Fruit fly (Drosophila melanogaster) whole organism, pupa: ENCODE measurements around the gene Sulf1.

Experiments
- CG12605 ChIP-seq: fragments of 200-800 bp; sonication (Bioruptor generic); IDR thresholded peaks from 2 replicates; pipeline ENCODE4 v1.3.6; 2022; ENCODE audit warnings: missing biosample characterization, missing genetic modification characterization
- CG4496 ChIP-seq: fragments of 200-800 bp; sonication (Bioruptor generic); IDR thresholded peaks from 3 replicates; pipeline ENCODE4 v1.3.6; 2022; ENCODE audit warnings: missing biosample characterization, missing genetic modification characterization
- CG9948 ChIP-seq: fragments of 200-800 bp; sonication (Bioruptor generic); optimal IDR thresholded peaks from 2 replicates; lab custom pipeline; 2018; ENCODE audit warnings: missing biosample characterization, mild to moderate bottlenecking, missing genetic modification characterization, moderate library complexity
- EcR ChIP-seq: fragments of 200-800 bp; sonication (Bioruptor generic); optimal IDR thresholded peaks from 3 replicates; lab custom pipeline; 2019; ENCODE audit warnings: missing biosample characterization, missing genetic modification characterization, mild to moderate bottlenecking, moderate library complexity, missing genetic modification reagents
- Ets98B ChIP-seq: fragments of 200-800 bp; sonication (Bioruptor generic); IDR thresholded peaks from 2 replicates; pipeline ENCODE4 v1.3.6; 2022; ENCODE audit warnings: missing biosample characterization, missing genetic modification characterization
- Pif1B ChIP-seq: fragments of 200-800 bp; sonication (Bioruptor generic); optimal IDR thresholded peaks from 3 replicates; lab custom pipeline; 2016; ENCODE audit warnings: missing biosample characterization, missing genetic modification characterization
- gl ChIP-seq: fragments of 200-800 bp; sonication (Bioruptor generic); optimal IDR thresholded peaks from 2 replicates; lab custom pipeline; 2018; ENCODE audit warnings: missing biosample characterization, mild to moderate bottlenecking, missing genetic modification characterization
- rn ChIP-seq: fragments of 200-800 bp; sonication (Bioruptor generic); IDR thresholded peaks from 2 replicates; pipeline ENCODE4 v1.3.6; 2022; ENCODE audit warnings: missing biosample characterization, missing genetic modification characterization

dm6 chr3R:16329797-16330196, 9.6 kb downstream of the Sulf1 start:
- TF ChIP-seq rn (GFP tag; lab: Robert Waterston, UW) (no peak), Ets98B (GFP tag; lab: Robert Waterston, UW) (no peak), CG12605 (GFP tag; lab: Robert Waterston, UW) (no peak), gl (tag; lab: Kevin White, UChicago) (no peak), CG9948 (tag; lab: Kevin White, UChicago) (no peak), EcR (GFP tag; lab: Kevin White, UChicago) (no peak), CG4496 (GFP tag; lab: Robert Waterston, UW) (no peak), Pif1B (GFP tag; lab: Kevin White, UChicago) (no peak)
